Worm (Caenorhabditis elegans) whole organism, L2 larva: ENCODE measurements around the gene pitp-1.
A peak's percentile ranks its signal among the peaks of the same experiment; 100 is the strongest.

ENCODE experiments used
- C34F6.9 ChIP-seq: fragments of 150-350 bp; optimal IDR thresholded peaks from 2 replicates; lab custom pipeline; 2014; ENCODE audit warnings: missing biosample characterization, missing genetic modification characterization
- F13H6.1 ChIP-seq: sonication (generic microtip); optimal IDR thresholded peaks from 2 replicates; lab custom pipeline; 2016; ENCODE audit warnings: missing genetic modification characterization, missing compliant biosample characterization
- R02D3.7 ChIP-seq: fragments of 150-350 bp; optimal IDR thresholded peaks from 2 replicates; lab custom pipeline; 2014; ENCODE audit warnings: missing biosample characterization, missing genetic modification characterization
- Y55F3AM.14 ChIP-seq: fragments of 200-800 bp; sonication (Bioruptor generic); optimal IDR thresholded peaks from 2 replicates; lab custom pipeline; 2018; ENCODE audit warnings: mild to moderate bottlenecking, missing genetic modification characterization, missing compliant biosample characterization
- ZK546.5 ChIP-seq: sonication (generic microtip); optimal IDR thresholded peaks from 2 replicates; lab custom pipeline; 2017; ENCODE audit warnings: missing biosample characterization, missing genetic modification characterization
- alr-1 ChIP-seq: fragments of 150-350 bp; optimal IDR thresholded peaks from 2 replicates; lab custom pipeline; 2014; ENCODE audit warnings: missing biosample characterization, missing genetic modification characterization
- ama-1 ChIP-seq: fragments of 150-350 bp; optimal IDR thresholded peaks from 2 replicates; lab custom pipeline; 2018; ENCODE audit warnings: inconsistent platforms
- ceh-16 ChIP-seq: fragments of 150-350 bp; optimal IDR thresholded peaks from 2 replicates; lab custom pipeline; 2014; ENCODE audit warnings: missing biosample characterization, missing genetic modification characterization
- ceh-82 ChIP-seq: fragments of 150-350 bp; optimal IDR thresholded peaks from 2 replicates; lab custom pipeline; 2014; ENCODE audit warnings: missing biosample characterization, missing genetic modification characterization
- crh-2 ChIP-seq: sonication (generic microtip); optimal IDR thresholded peaks from 2 replicates; lab custom pipeline; 2017; ENCODE audit warnings: missing biosample characterization, missing genetic modification characterization
- dmd-4 ChIP-seq: sonication (generic microtip); optimal IDR thresholded peaks from 2 replicates; lab custom pipeline; 2017; ENCODE audit warnings: missing biosample characterization, missing genetic modification characterization
- egl-27 ChIP-seq: sonication (generic microtip); optimal IDR thresholded peaks from 3 replicates; lab custom pipeline; 2017; ENCODE audit warnings: missing biosample characterization, missing genetic modification reagents, missing genetic modification characterization
- elt-1 ChIP-seq: fragments of 150-350 bp; optimal IDR thresholded peaks from 2 replicates; lab custom pipeline; 2014; ENCODE audit warnings: missing biosample characterization, missing genetic modification characterization
- elt-3 ChIP-seq: sonication (generic microtip); optimal IDR thresholded peaks from 2 replicates; lab custom pipeline; 2017; ENCODE audit warnings: missing biosample characterization, missing genetic modification characterization
- fos-1 ChIP-seq: fragments of 150-350 bp; optimal IDR thresholded peaks from 2 replicates; lab custom pipeline; 2014; ENCODE audit warnings: missing biosample characterization, missing genetic modification characterization
- gmeb-1 ChIP-seq: fragments of 150-350 bp; optimal IDR thresholded peaks from 2 replicates; lab custom pipeline; 2014; ENCODE audit warnings: missing biosample characterization, missing genetic modification characterization
- lin-11 ChIP-seq: fragments of 150-350 bp; sonication (generic microtip); optimal IDR thresholded peaks from 2 replicates; lab custom pipeline; 2014; ENCODE audit warnings: missing biosample characterization, missing genetic modification characterization, inconsistent platforms, mixed read lengths
- lin-13 ChIP-seq: fragments of 150-350 bp; optimal IDR thresholded peaks from 2 replicates; lab custom pipeline; 2014; ENCODE audit warnings: missing biosample characterization, missing genetic modification reagents, missing genetic modification characterization
- lin-39 ChIP-seq: fragments of 150-350 bp; optimal IDR thresholded peaks from 2 replicates; lab custom pipeline; 2014; ENCODE audit warnings: missing biosample characterization, missing genetic modification reagents, missing genetic modification characterization
- lsy-2 ChIP-seq, 2 experiments: fragments of 150-350 bp in 1 of 2; sonication (generic microtip) in 1 of 2; optimal IDR thresholded peaks; 2 replicates each; lab custom pipeline; 2014 to 2017; ENCODE audit warnings: missing biosample characterization in 2 of 2, missing genetic modification characterization in 2 of 2
- mab-5 ChIP-seq: fragments of 150-350 bp; optimal IDR thresholded peaks from 2 replicates; lab custom pipeline; 2014; ENCODE audit warnings: missing biosample characterization, missing genetic modification characterization
- mbf-1 ChIP-seq: sonication (generic microtip); optimal IDR thresholded peaks from 2 replicates; lab custom pipeline; 2017; ENCODE audit warnings: missing biosample characterization, missing genetic modification characterization
- mdl-1 ChIP-seq, 2 experiments: fragments of 150-350 bp in 1 of 2; sonication (generic microtip) in 1 of 2; optimal IDR thresholded peaks; 2 replicates each; lab custom pipeline; 2017; ENCODE audit warnings: missing biosample characterization in 2 of 2, missing genetic modification characterization in 2 of 2
- nhr-10 ChIP-seq: sonication (generic microtip); optimal IDR thresholded peaks from 2 replicates; lab custom pipeline; 2017; ENCODE audit warnings: missing biosample characterization, missing genetic modification characterization
- nhr-11 ChIP-seq: fragments of 150-350 bp; optimal IDR thresholded peaks from 2 replicates; lab custom pipeline; 2014; ENCODE audit warnings: missing biosample characterization, missing genetic modification characterization
- nhr-12 ChIP-seq: fragments of 150-350 bp; optimal IDR thresholded peaks from 2 replicates; lab custom pipeline; 2014; ENCODE audit warnings: missing biosample characterization, missing genetic modification characterization
- nhr-129 ChIP-seq: fragments of 150-350 bp; optimal IDR thresholded peaks from 2 replicates; lab custom pipeline; 2014; ENCODE audit warnings: missing biosample characterization, missing genetic modification characterization
- nhr-21 ChIP-seq: fragments of 150-350 bp; optimal IDR thresholded peaks from 2 replicates; lab custom pipeline; 2014; ENCODE audit warnings: missing biosample characterization, missing genetic modification characterization
- nhr-23 ChIP-seq: fragments of 150-350 bp; optimal IDR thresholded peaks from 2 replicates; lab custom pipeline; 2014; ENCODE audit warnings: missing biosample characterization, missing genetic modification reagents, missing genetic modification characterization
- nhr-237 ChIP-seq: fragments of 150-350 bp; optimal IDR thresholded peaks from 2 replicates; lab custom pipeline; 2014; ENCODE audit warnings: missing biosample characterization, missing genetic modification characterization
- nhr-25 ChIP-seq: fragments of 150-350 bp; sonication (generic microtip); optimal IDR thresholded peaks from 3 replicates; lab custom pipeline; 2014; ENCODE audit warnings: missing biosample characterization, missing genetic modification characterization
- nhr-6 ChIP-seq: fragments of 150-350 bp; optimal IDR thresholded peaks from 2 replicates; lab custom pipeline; 2014; ENCODE audit warnings: missing biosample characterization, missing genetic modification characterization
- nhr-77 ChIP-seq: fragments of 150-350 bp; optimal IDR thresholded peaks from 2 replicates; lab custom pipeline; 2014; ENCODE audit warnings: missing biosample characterization, missing genetic modification characterization
- peb-1 ChIP-seq: fragments of 150-350 bp; optimal IDR thresholded peaks from 2 replicates; lab custom pipeline; 2014; ENCODE audit warnings: missing biosample characterization, missing genetic modification characterization
- sem-4 ChIP-seq: fragments of 150-350 bp; optimal IDR thresholded peaks from 2 replicates; lab custom pipeline; 2014; ENCODE audit warnings: missing biosample characterization, missing genetic modification reagents, missing genetic modification characterization
- skn-1 ChIP-seq: sonication (generic microtip); optimal IDR thresholded peaks from 2 replicates; lab custom pipeline; 2017; ENCODE audit warnings: missing biosample characterization, missing genetic modification characterization
- sma-3 ChIP-seq: sonication (generic microtip); optimal IDR thresholded peaks from 2 replicates; lab custom pipeline; 2016; ENCODE audit warnings: missing genetic modification reagents, missing genetic modification characterization, missing compliant biosample characterization
- sma-9 ChIP-seq, 2 experiments: fragments of 150-350 bp in 1 of 2; sonication (generic microtip) in 1 of 2; optimal IDR thresholded peaks; 2 replicates each; lab custom pipeline; 2014 to 2016; ENCODE audit warnings: missing genetic modification characterization in 2 of 2, mild to moderate bottlenecking in 1 of 2, missing biosample characterization in 1 of 2, missing compliant biosample characterization in 1 of 2, missing genetic modification reagents in 1 of 2, moderate library complexity in 1 of 2
- unc-39 ChIP-seq: fragments of 150-350 bp; optimal IDR thresholded peaks from 2 replicates; lab custom pipeline; 2014; ENCODE audit warnings: missing biosample characterization, missing genetic modification characterization
- unc-62 ChIP-seq: fragments of 150-350 bp; optimal IDR thresholded peaks from 2 replicates; lab custom pipeline; 2014; ENCODE audit warnings: missing biosample characterization, missing genetic modification reagents, missing genetic modification characterization
- zag-1 ChIP-seq: fragments of 150-350 bp; optimal IDR thresholded peaks from 2 replicates; lab custom pipeline; 2014; ENCODE audit warnings: missing biosample characterization, missing genetic modification characterization
- ztf-1 ChIP-seq: fragments of 200-800 bp; sonication (Bioruptor generic); conservative IDR thresholded peaks from 2 replicates; pipeline ENCODE4 v1.3.6; 2022; ENCODE audit warnings: missing genetic modification characterization, missing compliant biosample characterization
- ztf-11 ChIP-seq: sonication (generic microtip); optimal IDR thresholded peaks from 2 replicates; lab custom pipeline; 2017; ENCODE audit warnings: missing biosample characterization, missing genetic modification characterization
- ztf-4 ChIP-seq: fragments of 150-350 bp; optimal IDR thresholded peaks from 2 replicates; lab custom pipeline; 2014; ENCODE audit warnings: missing biosample characterization, missing genetic modification characterization

pitp-1 gene

ce11 chrIII:3566785-3567184, 37.2 kb upstream of the pitp-1 start:
- TF ChIP-seq nhr-77 (tag; lab: Kevin White, UChicago), result no peak
- TF ChIP-seq dmd-4, result no peak
- TF ChIP-seq egl-27 (tag; lab: Kevin White, UChicago), result no peak
- no peak for TF ChIP-seq nhr-237 (tag; lab: Kevin White, UChicago)
- TF ChIP-seq nhr-23 (tag; lab: Kevin White, UChicago), result no peak
- TF ChIP-seq, all 48 proteins: peak for 0

ce11 chrIII:3564762-3565359, 35.3 kb upstream of the pitp-1 start:
- TF ChIP-seq C34F6.9 (tag; lab: Kevin White, UChicago), result no peak
- no peak for TF ChIP-seq nhr-77 (tag; lab: Kevin White, UChicago)
- TF ChIP-seq unc-39, result no peak
- TF ChIP-seq ama-1, result no peak
- no peak for TF ChIP-seq nhr-129 (tag; lab: Kevin White, UChicago)
- no peak for TF ChIP-seq sem-4
- TF ChIP-seq mab-5 (tag; lab: Kevin White, UChicago), result no peak
- TF ChIP-seq nhr-25 (tag; lab: Kevin White, UChicago), result no peak

- TF ChIP-seq nhr-12 (tag; lab: Kevin White, UChicago), result no peak
- no peak for TF ChIP-seq egl-27 (tag; lab: Kevin White, UChicago)
- no peak for TF ChIP-seq peb-1 (tag; lab: Kevin White, UChicago)
- no peak for TF ChIP-seq crh-2
- no peak for TF ChIP-seq unc-62 (GFP tag; lab: Kevin White, UChicago)
- TF ChIP-seq nhr-25 (tag; lab: Kevin White, UChicago), result no peak
- no peak for TF ChIP-seq nhr-23 (tag; lab: Kevin White, UChicago)
- no peak for TF ChIP-seq mbf-1 (tag; lab: Kevin White, UChicago)
- TF ChIP-seq ceh-16 (tag; lab: Kevin White, UChicago), result no peak
- no peak for TF ChIP-seq lin-11
- no peak for TF ChIP-seq ztf-1 (GFP tag; lab: Robert Waterston, UW)
These were observed 32.7 kb upstream of the pitp-1 start for ce11 chrIII:3562276-3562675.

ce11 chrIII:3560235-3560634, 30.6 kb upstream of the pitp-1 start:
- TF ChIP-seq ceh-82 (tag; lab: Kevin White, UChicago), result no peak
- no peak for TF ChIP-seq nhr-12 (tag; lab: Kevin White, UChicago)
- peak; percentile 7 for TF ChIP-seq nhr-129 (tag; lab: Kevin White, UChicago)
- TF ChIP-seq ztf-11 (tag; lab: Kevin White, UChicago), result no peak
- no peak for TF ChIP-seq unc-62 (GFP tag; lab: Kevin White, UChicago)
- TF ChIP-seq unc-39, result no peak
- no peak for TF ChIP-seq elt-1
- no peak for TF ChIP-seq nhr-25 (tag; lab: Kevin White, UChicago)
- no peak for TF ChIP-seq nhr-10 (tag; lab: Kevin White, UChicago)
- peak; percentile 39 for TF ChIP-seq F13H6.1 (tag; lab: Kevin White, UChicago)
- TF ChIP-seq ZK546.5 (tag; lab: Kevin White, UChicago), result no peak
- TF ChIP-seq skn-1 (tag; lab: Kevin White, UChicago), result no peak
- TF ChIP-seq sma-9 (GFP tag; optimal IDR thresholded peaks at IDR 0.05; lab: Kevin White, UChicago), result peak; percentile 61
- no peak for TF ChIP-seq sma-9 (tag; optimal IDR thresholded peaks at IDR 0.05; lab: Kevin White, UChicago)
- TF ChIP-seq mab-5 (tag; lab: Kevin White, UChicago), result no peak
- TF ChIP-seq ceh-16 (tag; lab: Kevin White, UChicago), result no peak
- TF ChIP-seq lin-13 (GFP tag; lab: Kevin White, UChicago), result no peak
- TF ChIP-seq sma-3 (GFP tag; lab: Kevin White, UChicago), result no peak
- no peak for TF ChIP-seq lin-11
- TF ChIP-seq fos-1 (tag; lab: Kevin White, UChicago), result no peak
- TF ChIP-seq elt-3 (tag; lab: Kevin White, UChicago), result no peak
- TF ChIP-seq lin-39, result no peak
- TF ChIP-seq mbf-1 (tag; lab: Kevin White, UChicago), result no peak
- no peak for TF ChIP-seq egl-27 (tag; lab: Kevin White, UChicago)
- peak in 1 of 2 experiments; percentile 32 for TF ChIP-seq lsy-2 (tag; optimal IDR thresholded peaks at IDR 0.05; lab: Kevin White, UChicago)
- TF ChIP-seq ztf-4 (tag; lab: Kevin White, UChicago), result no peak
- TF ChIP-seq alr-1 (tag; lab: Kevin White, UChicago), result no peak
- TF ChIP-seq R02D3.7 (tag; lab: Kevin White, UChicago), result no peak
- TF ChIP-seq crh-2, result peak; percentile 66
- no peak for TF ChIP-seq zag-1 (tag; lab: Kevin White, UChicago)
- no peak for TF ChIP-seq nhr-11 (tag; lab: Kevin White, UChicago)
- TF ChIP-seq nhr-23 (tag; lab: Kevin White, UChicago), result no peak
- TF ChIP-seq nhr-6, result no peak
- peak; percentile 2 for TF ChIP-seq sem-4
- no peak for TF ChIP-seq nhr-21 (tag; lab: Kevin White, UChicago)
- TF ChIP-seq Y55F3AM.14 (GFP tag; lab: Kevin White, UChicago), result no peak
- peak in 1 of 2 experiments; percentile 15 for TF ChIP-seq mdl-1 (tag; optimal IDR thresholded peaks at IDR 0.05; lab: Kevin White, UChicago)
- no peak for TF ChIP-seq gmeb-1
- TF ChIP-seq ztf-1 (GFP tag; lab: Robert Waterston, UW), result no peak
- TF ChIP-seq C34F6.9 (tag; lab: Kevin White, UChicago), result peak; percentile 7
